Worm (Caenorhabditis elegans) whole organism, young adult: ENCODE results near the gene exos-4.1.

Experiments
- C17E4.6 ChIP-seq: fragments of 200-800 bp; sonication (Bioruptor generic); IDR thresholded peaks from 2 replicates; pipeline ENCODE4 v1.3.6; 2022; ENCODE audit warnings: missing genetic modification reagents, missing genetic modification characterization, missing compliant biosample characterization
- dpl-1 ChIP-seq: fragments of 150-350 bp; optimal IDR thresholded peaks from 2 replicates; lab custom pipeline; 2014; ENCODE audit warnings: missing biosample characterization, missing genetic modification reagents, missing genetic modification characterization
- ets-4 ChIP-seq: fragments of 200-800 bp; sonication (Bioruptor generic); optimal IDR thresholded peaks from 2 replicates; lab custom pipeline; 2018; ENCODE audit warnings: mild to moderate bottlenecking, missing genetic modification characterization, missing compliant biosample characterization
- nfya-1 ChIP-seq: sonication (generic microtip); optimal IDR thresholded peaks from 2 replicates; lab custom pipeline; 2017; ENCODE audit warnings: antibody characterized with exemption, missing compliant biosample characterization, missing genetic modification characterization, borderline replicate concordance; ENCODE audit not compliant: insufficient read depth
- nfyb-1 ChIP-seq: fragments of 200-800 bp; sonication (Bioruptor generic); IDR thresholded peaks from 2 replicates; pipeline ENCODE4 v1.3.6; 2022; ENCODE audit warnings: missing genetic modification reagents, missing genetic modification characterization, missing compliant biosample characterization
- snpc-1.1 ChIP-seq: sonication (generic microtip); optimal IDR thresholded peaks from 2 replicates; lab custom pipeline; 2017; ENCODE audit warnings: missing genetic modification characterization, mild to moderate bottlenecking, missing compliant biosample characterization, antibody characterized with exemption, moderate library complexity, missing genotype, missing genetic modification reagents; ENCODE audit not compliant: insufficient read depth
- snpc-4 ChIP-seq, 5 experiments: fragments of 150-350 bp in 1 of 5; sonication (generic microtip) in 4 of 5; optimal IDR thresholded peaks; 2 replicates each; lab custom pipeline; 2014 to 2018; ENCODE audit warnings: missing genetic modification characterization in 5 of 5, missing biosample characterization in 3 of 5, antibody characterized with exemption in 2 of 5, mild to moderate bottlenecking in 2 of 5, missing compliant biosample characterization in 2 of 5, missing genotype in 2 of 5, moderate library complexity in 2 of 5, missing genetic modification reagents in 1 of 5
- sptf-2 ChIP-seq: fragments of 200-800 bp; sonication (Bioruptor generic); optimal IDR thresholded peaks from 2 replicates; lab custom pipeline; 2018; ENCODE audit warnings: mild to moderate bottlenecking, missing genetic modification characterization, missing compliant biosample characterization
- unc-130 ChIP-seq: sonication (generic microtip); optimal IDR thresholded peaks from 2 replicates; lab custom pipeline; 2016; ENCODE audit warnings: missing genetic modification reagents, missing genetic modification characterization, missing compliant biosample characterization
- unc-62 ChIP-seq: fragments of 150-350 bp; optimal IDR thresholded peaks from 2 replicates; lab custom pipeline; 2014; ENCODE audit warnings: missing biosample characterization, missing genetic modification reagents, missing genetic modification characterization
- ztf-26 ChIP-seq: sonication (generic microtip); optimal IDR thresholded peaks from 2 replicates; lab custom pipeline; 2017; ENCODE audit warnings: missing genetic modification characterization, missing compliant biosample characterization
- ztf-6 ChIP-seq: fragments of 200-800 bp; sonication (Bioruptor generic); IDR thresholded peaks from 2 replicates; pipeline ENCODE4 v1.3.6; 2022; ENCODE audit warnings: missing genetic modification reagents, missing genetic modification characterization, missing compliant biosample characterization

ce11 chrIV:13125999-13126398, 27.2 kb downstream of the exos-4.1 start:
- TF ChIP-seq unc-62 (GFP tag; lab: Kevin White, UChicago) (no peak), ztf-6 (no peak), C17E4.6 (GFP tag; lab: Robert Waterston, UW) (no peak), unc-130 (GFP tag; lab: Kevin White, UChicago) (no peak), dpl-1 (GFP tag; lab: Kevin White, UChicago) (no peak), ets-4 (no peak), sptf-2 (GFP tag; lab: Kevin White, UChicago) (no peak), nfya-1 (no peak), snpc-1.1 (tag; lab: Kevin White, UChicago) (no peak), snpc-4 (GFP tag; optimal IDR thresholded peaks at IDR 0.05; lab: Kevin White, UChicago) (no peak), snpc-4 (tag; optimal IDR thresholded peaks at IDR 0.05; lab: Kevin White, UChicago) (no peak), nfyb-1 (no peak), ztf-26 (tag; lab: Kevin White, UChicago) (no peak)
